Worm (Caenorhabditis elegans) whole organism, L4/young adult: ENCODE results near the gene math-37.

Experiments used
- W03F9.2 ChIP-seq: fragments of 150-350 bp; optimal IDR thresholded peaks from 2 replicates; lab custom pipeline; 2014; ENCODE audit warnings: missing biosample characterization, missing genetic modification characterization
- him-1 ChIP-seq: sonication (generic microtip); optimal IDR thresholded peaks from 2 replicates; lab custom pipeline; 2016; ENCODE audit warnings: missing genotype, missing genetic modification reagents, missing genetic modification characterization, missing compliant biosample characterization

ce11 chrII:2094924-2095650 lies 26.9 kb downstream of the math-37 start, which contains the start of gene T16A1.2:
- TF ChIP-seq him-1 (no peak), W03F9.2 (tag; lab: Kevin White, UChicago) (no peak)
